Fruit fly (Drosophila melanogaster): ENCODE results near the gene CG31668.

- no peak for TF ChIP-seq N (GFP tag; optimal IDR thresholded peaks at IDR 0.05)
- no peak for TF ChIP-seq CG9705 (GFP tag; optimal IDR thresholded peaks at IDR 0.05)
- no peak for TF ChIP-seq Dif (GFP tag; optimal IDR thresholded peaks at IDR 0.05; ENCODE audit: partially characterized antibody)
- no peak for TF ChIP-seq Myc (optimal IDR thresholded peaks at IDR 0.05)
- no peak for TF ChIP-seq HLH106 (tag; optimal IDR thresholded peaks at IDR 0.05)
- no peak for TF ChIP-seq usp (GFP tag; optimal IDR thresholded peaks at IDR 0.05)
- peak; percentile 52 for TF ChIP-seq psq (GFP tag; optimal IDR thresholded peaks at IDR 0.05)
Measured at dm6 chr2L:2228179-2228849, 22.3 kb upstream of the CG31668 start.

Data from whole organism, wandering third instar larva.